Fruit fly (Drosophila melanogaster): ENCODE data around the gene Gyc32E.

Gene Gyc32E

dm6 chr2L:11175393-11176258 lies 26.7 kb upstream of the Gyc32E start:
- TF ChIP-seq Sin3A (optimal IDR thresholded peaks at IDR 0.05) = no peak
- TF ChIP-seq insv (optimal IDR thresholded peaks at IDR 0.05) = no peak
- no peak for TF ChIP-seq psq (optimal IDR thresholded peaks at IDR 0.05)
- TF ChIP-seq h (optimal IDR thresholded peaks at IDR 0.05) = no peak
- TF ChIP-seq Myc (optimal IDR thresholded peaks at IDR 0.05) = no peak
- TF ChIP-seq ttk (optimal IDR thresholded peaks at IDR 0.05) = no peak

- TF ChIP-seq ttk (optimal IDR thresholded peaks at IDR 0.05) (no peak), insv (optimal IDR thresholded peaks at IDR 0.05) (no peak), psq (optimal IDR thresholded peaks at IDR 0.05) (no peak), Sin3A (optimal IDR thresholded peaks at IDR 0.05) (no peak), Myc (optimal IDR thresholded peaks at IDR 0.05) (no peak), h (optimal IDR thresholded peaks at IDR 0.05) (no peak)
Measured at dm6 chr2L:11171615-11172356, 22.9 kb upstream of the Gyc32E start, which contains the start of gene Vm32E. Gene Vm32E (minus strand): TSS chr2L:11171665.

DNA sequence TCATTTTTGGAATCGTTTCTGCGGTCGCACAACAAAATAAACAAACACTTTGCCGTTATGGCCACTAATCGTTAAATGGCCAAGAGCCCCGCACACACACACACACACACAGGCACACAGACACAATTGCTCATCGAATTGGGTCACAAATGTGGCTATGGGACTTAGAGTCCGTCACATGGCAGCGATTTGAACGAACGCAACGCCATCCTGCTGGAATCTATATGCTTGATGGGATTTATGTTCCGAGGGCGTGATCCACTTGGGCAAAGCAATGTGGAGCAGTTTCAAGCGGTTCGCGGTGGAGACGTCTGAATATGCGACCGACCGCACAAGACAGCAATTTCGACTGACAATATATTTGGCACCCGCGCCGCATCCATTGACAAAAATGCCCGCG lies 21.6 kb upstream of the Gyc32E start:
- TF ChIP-seq Myc (optimal IDR thresholded peaks at IDR 0.05) (no peak), insv (optimal IDR thresholded peaks at IDR 0.05) (no peak), ttk (optimal IDR thresholded peaks at IDR 0.05) (no peak), psq (optimal IDR thresholded peaks at IDR 0.05) (no peak), h (optimal IDR thresholded peaks at IDR 0.05) (no peak), Sin3A (optimal IDR thresholded peaks at IDR 0.05) (no peak)

DNA sequence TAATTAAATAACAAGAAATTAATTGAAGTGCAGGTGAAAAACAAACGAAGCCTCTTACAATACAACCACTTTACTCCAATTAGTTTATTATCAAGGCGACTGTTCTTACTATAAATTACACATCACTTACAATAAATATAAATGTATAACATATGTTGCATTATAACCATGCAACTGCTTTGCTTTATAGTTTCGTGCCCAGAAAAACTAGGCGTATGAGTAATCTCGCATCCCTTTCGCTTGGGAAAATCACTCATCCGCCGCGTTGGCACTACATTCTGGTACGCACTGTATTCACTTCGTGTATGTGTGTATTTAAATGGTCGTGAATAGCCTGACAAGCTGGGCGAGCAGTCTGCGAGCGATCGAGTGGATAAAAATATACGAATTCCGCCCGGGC lies 21.0 kb upstream of the Gyc32E start:
- no peak for TF ChIP-seq insv (optimal IDR thresholded peaks at IDR 0.05)
- TF ChIP-seq Myc (optimal IDR thresholded peaks at IDR 0.05) = no peak
- TF ChIP-seq Sin3A (optimal IDR thresholded peaks at IDR 0.05) = no peak
- TF ChIP-seq ttk (optimal IDR thresholded peaks at IDR 0.05) = no peak
- no peak for TF ChIP-seq psq (optimal IDR thresholded peaks at IDR 0.05)
- no peak for TF ChIP-seq h (optimal IDR thresholded peaks at IDR 0.05)

DNA sequence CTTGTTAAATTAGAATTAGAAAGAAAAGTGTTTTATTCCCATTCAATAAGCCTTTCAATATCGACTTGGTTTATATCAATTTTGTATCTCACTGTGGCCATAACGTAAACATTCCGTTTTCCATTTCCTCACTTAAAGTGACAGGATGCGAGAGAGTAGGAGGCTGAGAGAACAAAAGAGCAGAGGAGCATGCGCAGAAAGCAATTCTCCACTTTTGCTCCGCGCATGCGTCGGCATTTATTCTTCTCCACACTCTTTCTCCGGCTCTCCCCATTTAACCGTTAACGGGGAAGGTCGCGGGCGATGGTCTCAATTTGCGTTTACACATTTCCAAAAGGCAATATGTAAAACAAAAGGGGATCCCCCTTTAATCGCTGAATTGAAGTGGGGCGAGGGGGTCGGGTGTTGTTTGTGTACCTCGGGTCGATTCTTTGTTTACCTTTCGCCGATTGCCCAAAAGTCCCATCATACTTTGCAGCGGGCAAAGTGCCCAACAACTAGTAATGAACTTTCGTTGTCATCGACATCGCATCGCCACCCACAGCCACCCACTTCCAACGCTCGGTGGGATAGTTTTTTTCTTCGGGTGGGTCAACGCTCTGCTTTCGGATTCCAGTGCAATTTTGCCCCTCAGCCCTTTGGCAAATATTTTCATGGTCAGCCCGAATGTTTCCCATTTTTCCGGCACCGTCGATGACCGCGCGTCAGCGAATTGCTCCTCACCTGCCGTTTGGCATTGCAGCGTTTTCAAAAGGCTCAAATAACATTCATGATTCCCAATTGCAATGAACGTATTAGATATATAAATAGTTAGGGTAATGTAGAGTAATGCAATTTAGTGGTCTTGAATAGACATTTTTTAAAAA lies 20.0 kb upstream of the Gyc32E start:
- no peak for TF ChIP-seq Myc (optimal IDR thresholded peaks at IDR 0.05)
- TF ChIP-seq psq (optimal IDR thresholded peaks at IDR 0.05) = no peak
- no peak for TF ChIP-seq insv (optimal IDR thresholded peaks at IDR 0.05)
- no peak for TF ChIP-seq ttk (optimal IDR thresholded peaks at IDR 0.05)
- no peak for TF ChIP-seq Sin3A (optimal IDR thresholded peaks at IDR 0.05)
- no peak for TF ChIP-seq h (optimal IDR thresholded peaks at IDR 0.05)

- no peak for TF ChIP-seq Myc (optimal IDR thresholded peaks at IDR 0.05)
- no peak for TF ChIP-seq psq (optimal IDR thresholded peaks at IDR 0.05)
- TF ChIP-seq h (optimal IDR thresholded peaks at IDR 0.05) = no peak
- TF ChIP-seq Sin3A (optimal IDR thresholded peaks at IDR 0.05) = no peak
- TF ChIP-seq insv (optimal IDR thresholded peaks at IDR 0.05) = no peak
- no peak for TF ChIP-seq ttk (optimal IDR thresholded peaks at IDR 0.05)
Measured at dm6 chr2L:11167997-11168396, 19.1 kb upstream of the Gyc32E start.

- TF ChIP-seq psq (optimal IDR thresholded peaks at IDR 0.05) = no peak
- TF ChIP-seq Sin3A (optimal IDR thresholded peaks at IDR 0.05) = no peak
- TF ChIP-seq insv (optimal IDR thresholded peaks at IDR 0.05) = no peak
- TF ChIP-seq h (optimal IDR thresholded peaks at IDR 0.05) = no peak
- no peak for TF ChIP-seq ttk (optimal IDR thresholded peaks at IDR 0.05)
- TF ChIP-seq Myc (optimal IDR thresholded peaks at IDR 0.05) = no peak
Measured at dm6 chr2L:11155166-11155958, 6.5 kb upstream of the Gyc32E start, which contains the start of gene CG6287. Gene CG6287 (minus strand): TSS chr2L:11155721.

DNA sequence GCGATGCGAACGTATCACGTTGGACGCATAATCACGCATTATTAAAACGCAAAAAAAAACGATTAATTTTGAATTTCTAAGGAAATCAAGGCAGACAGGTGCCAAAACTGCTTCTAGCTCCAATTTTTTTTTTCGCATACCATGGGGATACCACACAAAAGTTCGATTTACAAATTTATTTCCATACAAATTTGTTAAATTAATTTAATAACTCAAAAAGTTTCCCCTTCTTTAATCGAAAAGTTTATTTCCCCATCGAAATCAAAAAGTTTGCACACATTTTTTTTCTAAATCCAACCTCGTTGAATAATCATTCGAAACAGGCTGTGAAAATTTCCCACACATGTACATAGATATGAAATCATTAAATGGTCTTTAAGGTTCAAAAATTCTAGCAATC lies 3.6 kb downstream of the Gyc32E start, which contains the start of gene CG31867:
Gene CG31867, minus strand, starts transcription at position 101 of the 400 bp plus-strand sequence.
- TF ChIP-seq psq (optimal IDR thresholded peaks at IDR 0.05) (no peak), insv (optimal IDR thresholded peaks at IDR 0.05) (no peak)

- no peak for TF ChIP-seq psq (optimal IDR thresholded peaks at IDR 0.05)
- no peak for TF ChIP-seq Sin3A (optimal IDR thresholded peaks at IDR 0.05)
- no peak for TF ChIP-seq ttk (optimal IDR thresholded peaks at IDR 0.05)
- TF ChIP-seq Myc (optimal IDR thresholded peaks at IDR 0.05) = no peak
- no peak for TF ChIP-seq insv (optimal IDR thresholded peaks at IDR 0.05)
- no peak for TF ChIP-seq h (optimal IDR thresholded peaks at IDR 0.05)
Measured at dm6 chr2L:11136093-11136492, 12.8 kb downstream of the Gyc32E start, which contains the start of gene hgo. Gene hgo (plus strand): TSS chr2L:11136393.

DNA sequence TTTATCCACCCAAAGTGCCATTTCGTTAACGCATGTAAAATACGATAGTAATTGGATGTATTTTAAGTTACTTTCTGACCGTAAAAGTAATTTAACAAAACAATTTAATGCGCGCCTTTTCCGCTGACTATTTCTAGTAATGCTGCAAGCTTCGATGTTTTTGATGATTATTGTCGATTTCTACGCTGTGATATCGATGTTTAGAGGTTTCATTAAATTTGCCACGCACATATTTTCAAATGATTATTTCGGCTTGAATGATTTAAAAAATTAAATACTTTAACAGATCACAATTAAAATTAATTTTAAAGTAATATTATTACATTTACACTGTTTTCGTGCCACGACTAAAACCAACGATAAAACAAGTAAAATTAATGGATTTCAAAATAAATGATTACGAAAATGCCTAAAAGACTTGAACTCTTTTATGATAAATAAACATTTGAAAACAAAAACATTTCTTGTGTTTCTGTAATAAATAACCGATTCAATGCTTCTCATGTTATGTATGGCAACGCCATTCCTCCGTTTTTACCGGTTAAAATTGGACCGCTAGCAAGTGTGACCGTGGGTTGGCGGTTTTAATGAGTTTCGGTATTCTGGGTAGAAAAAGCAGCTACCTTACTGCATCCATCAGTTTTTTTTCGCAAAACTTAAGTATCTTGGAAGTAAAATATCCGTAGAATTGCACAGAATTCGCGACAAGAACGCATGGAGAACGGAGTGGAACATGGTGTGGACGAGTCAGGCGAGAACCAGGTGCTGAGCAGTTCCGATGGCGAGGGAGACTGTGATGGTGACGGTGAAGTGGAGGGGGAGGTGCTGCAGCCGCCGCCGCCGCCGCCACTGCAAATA lies 18.5 kb downstream of the Gyc32E start, which contains the start of the genes RfC38 and CG4751:
Gene RfC38, minus strand, starts transcription at position 495 of the 858 bp plus-strand sequence.
Gene CG4751, plus strand, starts transcription at position 587 of the 858 bp plus-strand sequence.
- no peak for TF ChIP-seq ttk (optimal IDR thresholded peaks at IDR 0.05)
- TF ChIP-seq Sin3A (optimal IDR thresholded peaks at IDR 0.05) = no peak
- TF ChIP-seq psq (optimal IDR thresholded peaks at IDR 0.05) = no peak

All from Kc167 (cell line).